Worm (Caenorhabditis elegans) whole organism, L4 larva: Measurements from ENCODE around the gene F02C9.1.

Experiments
- F37D6.2 ChIP-seq: sonication (generic microtip); optimal IDR thresholded peaks from 2 replicates; lab custom pipeline; 2016; ENCODE audit warnings: mild to moderate bottlenecking, missing genetic modification characterization, missing compliant biosample characterization
- T26A8.4 ChIP-seq: fragments of 200-800 bp; sonication (Bioruptor generic); IDR thresholded peaks from 2 replicates; pipeline ENCODE4 v1.3.6; 2022; ENCODE audit warnings: missing genetic modification characterization, missing compliant biosample characterization
- Y5F2A.4 ChIP-seq: fragments of 200-800 bp; sonication (Bioruptor generic); optimal IDR thresholded peaks from 2 replicates; lab custom pipeline; 2018; ENCODE audit warnings: mild to moderate bottlenecking, missing genetic modification characterization, missing compliant biosample characterization
- Y75B8A.6 ChIP-seq: fragments of 200-800 bp; sonication (Bioruptor generic); IDR thresholded peaks from 2 replicates; pipeline ENCODE4 v1.3.6; 2022; ENCODE audit warnings: missing genetic modification reagents, missing genetic modification characterization, missing compliant biosample characterization
- arid-1 ChIP-seq: fragments of 200-800 bp; sonication (Bioruptor generic); conservative IDR thresholded peaks from 2 replicates; pipeline ENCODE4 v1.3.6; 2022; ENCODE audit warnings: missing genetic modification reagents, missing genetic modification characterization, missing compliant biosample characterization
- ceh-44 ChIP-seq: fragments of 200-800 bp; sonication (Bioruptor generic); IDR thresholded peaks from 2 replicates; pipeline ENCODE4 v1.3.6; 2022; ENCODE audit warnings: missing genetic modification reagents, missing genetic modification characterization, missing compliant biosample characterization
- ceh-62 ChIP-seq: sonication (generic microtip); optimal IDR thresholded peaks from 2 replicates; lab custom pipeline; 2017; ENCODE audit warnings: missing biosample characterization, missing genetic modification characterization
- ces-1 ChIP-seq: fragments of 150-350 bp; sonication (generic microtip); optimal IDR thresholded peaks from 4 replicates; lab custom pipeline; 2014; ENCODE audit warnings: missing biosample characterization, missing genetic modification reagents, missing genetic modification characterization
- cey-2 ChIP-seq: sonication (generic microtip); optimal IDR thresholded peaks from 3 replicates; lab custom pipeline; 2017; ENCODE audit warnings: missing genetic modification characterization, mild to moderate bottlenecking, missing compliant biosample characterization, antibody characterized with exemption, borderline replicate concordance; ENCODE audit not compliant: insufficient read depth
- daf-16 ChIP-seq, 3 experiments: sonication (generic microtip); optimal IDR thresholded peaks; 2 replicates each; lab custom pipeline; 2016 to 2017; ENCODE audit warnings: missing genetic modification characterization in 3 of 3, missing genetic modification reagents in 3 of 3, mild to moderate bottlenecking in 2 of 3, missing compliant biosample characterization in 2 of 3, missing biosample characterization in 1 of 3, moderate library complexity in 1 of 3
- daf-19 ChIP-seq: fragments of 200-800 bp; sonication (Bioruptor generic); conservative IDR thresholded peaks from 2 replicates; pipeline ENCODE4 v1.3.6; 2022; ENCODE audit warnings: missing genetic modification characterization, missing compliant biosample characterization
- dmd-6 ChIP-seq: fragments of 200-800 bp; sonication (Bioruptor generic); IDR thresholded peaks from 2 replicates; pipeline ENCODE4 v1.3.6; 2022; ENCODE audit warnings: missing genetic modification reagents, missing genetic modification characterization, missing compliant biosample characterization
- dve-1 ChIP-seq: sonication (generic microtip); optimal IDR thresholded peaks from 2 replicates; lab custom pipeline; 2017; ENCODE audit warnings: antibody characterized with exemption, mild to moderate bottlenecking, missing genetic modification characterization, missing compliant biosample characterization; ENCODE audit not compliant: insufficient read depth
- egl-27 ChIP-seq: sonication (generic microtip); optimal IDR thresholded peaks from 3 replicates; lab custom pipeline; 2017; ENCODE audit warnings: missing biosample characterization, missing genetic modification reagents, missing genetic modification characterization
- hlh-30 ChIP-seq: sonication (generic microtip); optimal IDR thresholded peaks from 2 replicates; lab custom pipeline; 2017; ENCODE audit warnings: antibody characterized with exemption, mild to moderate bottlenecking, missing genetic modification characterization, missing compliant biosample characterization; ENCODE audit not compliant: insufficient read depth
- jun-1 ChIP-seq: fragments of 150-350 bp; optimal IDR thresholded peaks from 2 replicates; lab custom pipeline; 2014; ENCODE audit warnings: missing biosample characterization, missing genetic modification reagents, missing genetic modification characterization
- lin-29 ChIP-seq: fragments of 200-800 bp; sonication (Bioruptor generic); IDR thresholded peaks from 2 replicates; pipeline ENCODE4 v1.3.6; 2022; ENCODE audit warnings: missing genetic modification reagents, missing genetic modification characterization, missing compliant biosample characterization
- lin-38 ChIP-seq: fragments of 200-800 bp; sonication (Bioruptor generic); IDR thresholded peaks from 2 replicates; pipeline ENCODE4 v1.3.6; 2022; ENCODE audit warnings: missing genetic modification reagents, missing genetic modification characterization, missing compliant biosample characterization
- lin-39 ChIP-seq: fragments of 150-350 bp; optimal IDR thresholded peaks from 2 replicates; lab custom pipeline; 2014; ENCODE audit warnings: missing biosample characterization, missing genetic modification reagents, missing genetic modification characterization
- lir-3 ChIP-seq: sonication (generic microtip); optimal IDR thresholded peaks from 2 replicates; lab custom pipeline; 2016; ENCODE audit warnings: mild to moderate bottlenecking, missing genetic modification characterization, missing compliant biosample characterization
- madf-5 ChIP-seq, 2 experiments: fragments of 200-800 bp; sonication (Bioruptor generic); IDR thresholded peaks; 2 replicates each; pipeline ENCODE4 v1.3.6; 2022; ENCODE audit warnings: missing compliant biosample characterization in 2 of 2, missing genetic modification characterization in 2 of 2
- mdt-29 ChIP-seq: fragments of 200-800 bp; sonication (Bioruptor generic); IDR thresholded peaks from 2 replicates; pipeline ENCODE4 v1.3.6; 2022; ENCODE audit warnings: missing genetic modification reagents, missing genetic modification characterization, missing compliant biosample characterization
- nhr-10 ChIP-seq: fragments of 150-350 bp; optimal IDR thresholded peaks from 2 replicates; lab custom pipeline; 2014; ENCODE audit warnings: missing biosample characterization, missing genetic modification characterization
- nhr-25 ChIP-seq: sonication (generic microtip); optimal IDR thresholded peaks from 2 replicates; lab custom pipeline; 2017; ENCODE audit warnings: missing genetic modification characterization, mild to moderate bottlenecking, missing compliant biosample characterization, antibody characterized with exemption, moderate library complexity, borderline replicate concordance; ENCODE audit not compliant: insufficient read depth
- nhr-28 ChIP-seq: fragments of 150-350 bp; optimal IDR thresholded peaks from 2 replicates; lab custom pipeline; 2014; ENCODE audit warnings: missing biosample characterization, missing genetic modification characterization
- nhr-42 ChIP-seq: fragments of 200-800 bp; sonication (Bioruptor generic); IDR thresholded peaks from 2 replicates; pipeline ENCODE4 v1.3.6; 2022; ENCODE audit warnings: missing genetic modification characterization, missing compliant biosample characterization
- nhr-76 ChIP-seq: fragments of 150-350 bp; optimal IDR thresholded peaks from 2 replicates; lab custom pipeline; 2014; ENCODE audit warnings: missing biosample characterization, missing genetic modification characterization
- pqm-1 ChIP-seq: sonication (generic microtip); optimal IDR thresholded peaks from 2 replicates; lab custom pipeline; 2017; ENCODE audit warnings: missing biosample characterization, missing genetic modification characterization
- rbr-2 ChIP-seq: sonication (generic microtip); optimal IDR thresholded peaks from 2 replicates; lab custom pipeline; 2016; ENCODE audit warnings: missing genotype, missing genetic modification characterization, missing compliant biosample characterization
- set-16 ChIP-seq: fragments of 200-800 bp; sonication (Bioruptor generic); IDR thresholded peaks from 2 replicates; pipeline ENCODE4 v1.3.6; 2022; ENCODE audit warnings: missing genetic modification reagents, missing genetic modification characterization, missing compliant biosample characterization
- tra-1 ChIP-seq: fragments of 200-800 bp; sonication (Bioruptor generic); IDR thresholded peaks from 2 replicates; pipeline ENCODE4 v1.3.6; 2022; ENCODE audit warnings: missing genetic modification reagents, missing genetic modification characterization, missing compliant biosample characterization
- unc-130 ChIP-seq: sonication (generic microtip); optimal IDR thresholded peaks from 2 replicates; lab custom pipeline; 2016; ENCODE audit warnings: missing genetic modification reagents, missing genetic modification characterization, missing compliant biosample characterization
- unc-62 ChIP-seq, 3 experiments: fragments of 150-350 bp in 1 of 3; sonication (generic microtip); optimal IDR thresholded peaks in 2 of 3; peaks in 1 of 3; 1 replicate in 1 of 3; 2 replicates in 2 of 3; lab custom pipeline; 2014 to 2017; ENCODE audit warnings: missing biosample characterization in 3 of 3, missing genetic modification characterization in 3 of 3, missing genetic modification reagents in 3 of 3, missing genotype in 1 of 3
- zip-11 ChIP-seq: fragments of 200-800 bp; sonication (Bioruptor generic); IDR thresholded peaks from 2 replicates; pipeline ENCODE4 v1.3.6; 2022; ENCODE audit warnings: missing genetic modification characterization, missing compliant biosample characterization

The F02C9.1 gene

ce11 chrV:3105810-3106209 is 32.7 kb upstream of the F02C9.1 start, which contains the start of gene str-69:
TSS of gene str-69 (minus strand) at chrV:3105910.
- TF ChIP-seq daf-16 (GFP tag; optimal IDR thresholded peaks at IDR 0.05; lab: Kevin White, UChicago) (no peak), daf-16 (tag; optimal IDR thresholded peaks at IDR 0.05; lab: Kevin White, UChicago) (no peak), ceh-62 (no peak)

DNA sequence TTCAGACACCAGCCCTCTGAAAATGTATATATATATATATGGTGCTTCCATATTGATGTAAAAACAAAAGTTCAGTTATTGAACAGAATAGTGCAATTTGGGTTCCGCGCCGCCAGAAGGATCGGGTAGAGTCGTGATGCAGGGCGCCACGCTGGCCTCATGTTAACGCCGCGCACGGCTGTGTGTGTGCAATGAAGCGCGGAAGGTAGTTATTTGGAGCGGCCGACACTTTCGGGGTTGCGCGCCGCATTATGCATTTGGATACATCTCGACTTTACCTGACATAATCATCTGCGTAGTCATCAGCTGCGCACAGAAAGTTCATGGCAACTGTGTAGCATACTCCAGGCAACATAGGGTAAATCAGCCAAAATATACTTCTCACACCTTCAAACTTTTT is 31.7 kb upstream of the F02C9.1 start:
- no peak for TF ChIP-seq set-16 (GFP tag; lab: Robert Waterston, UW)
- no peak for TF ChIP-seq jun-1 (tag; lab: Kevin White, UChicago)
- TF ChIP-seq egl-27 (tag; lab: Kevin White, UChicago) = no peak
- no peak for TF ChIP-seq zip-11 (GFP tag; lab: Robert Waterston, UW)
- no peak for TF ChIP-seq daf-19 (GFP tag; lab: Robert Waterston, UW)
- no peak for TF ChIP-seq nhr-10 (tag; lab: Kevin White, UChicago)
- TF ChIP-seq arid-1 (GFP tag; lab: Robert Waterston, UW) = no peak
- TF ChIP-seq madf-5 (GFP tag; IDR thresholded peaks at IDR 0.05; lab: Robert Waterston, UW) = no peak
- no peak for TF ChIP-seq ces-1 (GFP tag; lab: Kevin White, UChicago)
- TF ChIP-seq hlh-30 (tag; lab: Kevin White, UChicago) = no peak
- TF ChIP-seq F37D6.2 = no peak
- no peak for TF ChIP-seq mdt-29 (GFP tag; lab: Robert Waterston, UW)
- no peak for TF ChIP-seq unc-130 (GFP tag; lab: Kevin White, UChicago)
- no peak for TF ChIP-seq tra-1 (GFP tag; lab: Robert Waterston, UW)
- TF ChIP-seq lin-39 (tag; lab: Kevin White, UChicago) = no peak
- TF ChIP-seq dmd-6 (GFP tag; lab: Robert Waterston, UW) = no peak
- no peak for TF ChIP-seq Y75B8A.6 (GFP tag; lab: Robert Waterston, UW)
- TF ChIP-seq ceh-44 = no peak
- TF ChIP-seq lin-29 (GFP tag; lab: Robert Waterston, UW) = no peak
- TF ChIP-seq T26A8.4 (GFP tag; lab: Robert Waterston, UW) = no peak
- TF ChIP-seq, all 104 proteins: peak for 0

- no peak for TF ChIP-seq tra-1 (GFP tag; lab: Robert Waterston, UW)
- TF ChIP-seq Y75B8A.6 (GFP tag; lab: Robert Waterston, UW) = no peak
- TF ChIP-seq Y5F2A.4 (GFP tag; lab: Kevin White, UChicago) = no peak
- no peak for TF ChIP-seq lir-3 (tag; lab: Kevin White, UChicago)
- TF ChIP-seq nhr-42 (GFP tag; lab: Robert Waterston, UW) = no peak
- no peak for TF ChIP-seq nhr-76 (tag; lab: Kevin White, UChicago)
- TF ChIP-seq arid-1 (GFP tag; lab: Robert Waterston, UW) = no peak
- no peak for TF ChIP-seq rbr-2 (tag; lab: Kevin White, UChicago)
These were observed 31.1 kb upstream of the F02C9.1 start, which contains the start of gene str-68 for ce11 chrV:3107450-3107849. TSS of gene str-68 (minus strand) at chrV:3107550.

DNA sequence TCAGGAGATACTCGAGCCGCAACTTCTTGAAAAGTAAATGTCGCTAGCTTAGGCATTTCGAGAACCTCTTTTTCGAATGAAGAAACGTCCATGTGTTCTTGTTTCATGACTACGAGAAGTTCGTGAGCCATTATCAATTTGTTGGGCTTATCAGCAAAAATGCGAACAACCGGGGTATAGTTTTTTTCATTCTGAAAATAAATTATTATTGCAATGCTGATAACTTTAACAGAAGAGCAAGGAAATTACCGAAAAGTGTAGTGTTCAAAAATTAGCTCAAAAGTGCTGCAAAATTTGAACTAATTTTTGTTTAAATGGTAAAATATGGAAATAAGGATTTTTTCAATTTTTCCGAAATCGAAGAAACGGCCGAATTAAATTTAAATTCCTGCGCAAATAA is 26.3 kb upstream of the F02C9.1 start:
- no peak for TF ChIP-seq dve-1 (tag; lab: Kevin White, UChicago)
- TF ChIP-seq unc-62 (GFP tag; optimal IDR thresholded peaks at IDR 0.05 in 1 of 2; lab: Kevin White, UChicago) = peak in 1 of 2 experiments; percentile 53
- TF ChIP-seq unc-62 (tag; optimal IDR thresholded peaks at IDR 0.05; lab: Kevin White, UChicago) = no peak
- peak; percentile 66 for TF ChIP-seq pqm-1 (tag; lab: Kevin White, UChicago)
- TF ChIP-seq nhr-28 (tag; lab: Kevin White, UChicago) = peak; percentile 85
- TF ChIP-seq, all 104 proteins: peak for 3

DNA sequence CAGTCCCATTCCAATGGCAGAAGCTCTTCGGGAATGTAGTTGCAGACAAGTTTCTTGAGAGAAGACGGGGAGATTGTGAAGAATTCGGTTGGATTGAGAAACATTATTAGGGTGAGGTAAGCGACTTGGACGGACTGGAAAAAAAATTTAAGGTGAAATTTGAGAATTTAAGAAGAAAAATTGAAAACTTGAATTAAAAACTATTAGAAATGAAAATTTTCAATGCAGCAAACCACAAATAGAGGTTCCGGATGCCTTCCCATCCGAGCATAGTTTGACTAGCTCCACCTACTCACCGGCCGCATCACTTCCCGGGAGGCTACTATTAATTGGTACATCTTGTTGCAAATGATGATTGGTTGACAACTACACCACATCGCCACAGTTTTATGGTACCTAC is 24.8 kb upstream of the F02C9.1 start, which contains the start of gene Y73C8C.8:
Gene Y73C8C.8 (minus strand): TSS at position 101 of the 400 bp plus-strand sequence.
- no peak for TF ChIP-seq lin-38 (GFP tag; lab: Robert Waterston, UW)
- no peak for TF ChIP-seq ceh-62
- TF ChIP-seq F37D6.2 = no peak
- TF ChIP-seq cey-2 = no peak
- no peak for TF ChIP-seq rbr-2 (tag; lab: Kevin White, UChicago)
- TF ChIP-seq nhr-25 (tag; lab: Kevin White, UChicago) = no peak
- TF ChIP-seq, all 104 proteins: peak for 0
